Fruit fly (Drosophila melanogaster): ENCODE measurements around the gene bif.
A peak's percentile ranks its signal among the peaks of the same experiment; 100 is the strongest.

Gene bif

dm6 chrX:11714529-11715262 lies 35.9 kb downstream of the bif start (continued):
- TF ChIP-seq CG12104 (GFP tag; optimal IDR thresholded peaks at IDR 0.05) (no peak), CG17612 (GFP tag; IDR thresholded peaks at IDR 0.05) (no peak), Atf6 (GFP tag; IDR thresholded peaks at IDR 0.05) (peak; percentile 81), HLH54F (GFP tag; optimal IDR thresholded peaks at IDR 0.05) (peak; percentile 85), row (GFP tag; IDR thresholded peaks at IDR 0.05) (peak; percentile 82), CG7786 (GFP tag; optimal IDR thresholded peaks at IDR 0.05) (peak; percentile 82), CG4617 (GFP tag; optimal IDR thresholded peaks at IDR 0.05; ENCODE audit: borderline replicate concordance) (no peak), CG8478 (optimal IDR thresholded peaks at IDR 0.05) (no peak), Poxn (GFP tag; IDR thresholded peaks at IDR 0.05) (peak; percentile 41; the same call in 1 of the 2 replicates), luna (GFP tag; optimal IDR thresholded peaks at IDR 0.05) (no peak), YL-1 (GFP tag; optimal IDR thresholded peaks at IDR 0.05) (no peak), Doc3 (GFP tag; IDR thresholded peaks at IDR 0.05; ENCODE audit: partially characterized antibody) (no peak), fu2 (GFP tag; optimal IDR thresholded peaks at IDR 0.05) (peak; percentile 72), Kr (GFP tag; optimal IDR thresholded peaks at IDR 0.05) (peak; percentile 40), slbo (GFP tag; IDR thresholded peaks at IDR 0.05) (peak; percentile 84), CG12769 (tag; optimal IDR thresholded peaks at IDR 0.05) (peak; percentile 94), lmd (GFP tag; IDR thresholded peaks at IDR 0.05) (peak; percentile 80), tin (GFP tag; optimal IDR thresholded peaks at IDR 0.05) (no peak), eyg (GFP tag; optimal IDR thresholded peaks at IDR 0.05) (peak; percentile 65), Hmx (GFP tag; optimal IDR thresholded peaks at IDR 0.05) (no peak), CG10267 (tag; optimal IDR thresholded peaks at IDR 0.05) (peak; percentile 36), zen2 (GFP tag; IDR thresholded peaks at IDR 0.05; ENCODE audit: partially characterized antibody) (no peak), CG31365 (tag; optimal IDR thresholded peaks at IDR 0.05) (no peak), CG11723 (GFP tag; optimal IDR thresholded peaks at IDR 0.05) (peak; percentile 9), ind (GFP tag; optimal IDR thresholded peaks at IDR 0.05) (peak; percentile 50), CG30403 (GFP tag; optimal IDR thresholded peaks at IDR 0.05) (peak; percentile 46), CG3163 (GFP tag; optimal IDR thresholded peaks at IDR 0.05) (peak; percentile 71), tll (GFP tag; optimal IDR thresholded peaks at IDR 0.05) (no peak), HLHmδ (GFP tag; optimal IDR thresholded peaks at IDR 0.05) (no peak), CG13424 (tag; optimal IDR thresholded peaks at IDR 0.05) (peak; percentile 64), croc (GFP tag; conservative IDR thresholded peaks at IDR 0.05) (0 out of 3 replicates have a peak, but pooled peaks have one; percentile 20), Bgb (GFP tag; IDR thresholded peaks at IDR 0.05; ENCODE audit: partially characterized antibody) (no peak), H2.0 (GFP tag; IDR thresholded peaks at IDR 0.05) (peak; percentile 59), Gug (GFP tag; IDR thresholded peaks at IDR 0.05) (peak; percentile 83), crp (GFP tag; optimal IDR thresholded peaks at IDR 0.05) (peak in 1 of 2 experiments; percentile 67), CG16863 (GFP tag; optimal IDR thresholded peaks at IDR 0.05) (peak; percentile 68), Opbp (GFP tag; IDR thresholded peaks at IDR 0.05; ENCODE audit: partially characterized antibody) (no peak; the same call in 2 of the 3 replicates), Hmr (GFP tag; optimal IDR thresholded peaks at IDR 0.05) (peak; percentile 77), fru (optimal IDR thresholded peaks at IDR 0.05) (no peak), Hr51 (GFP tag; optimal IDR thresholded peaks at IDR 0.05) (peak; percentile 65 to 75), seq (GFP tag; IDR thresholded peaks at IDR 0.05) (peak; percentile 62), Med (GFP tag) (peak; percentile 97), oc (tag; optimal IDR thresholded peaks at IDR 0.05) (peak; percentile 53), prd (optimal IDR thresholded peaks at IDR 0.05) (no peak), prd (GFP tag; IDR thresholded peaks at IDR 0.05) (peak; percentile 77), trh (GFP tag; optimal IDR thresholded peaks at IDR 0.05) (no peak), gro (GFP tag; optimal IDR thresholded peaks at IDR 0.05) (peak; percentile 44), Drgx (GFP tag; IDR thresholded peaks at IDR 0.05) (peak; percentile 59), CG8359 (GFP tag; optimal IDR thresholded peaks at IDR 0.05; ENCODE audit: borderline replicate concordance) (no peak), en (GFP tag; optimal IDR thresholded peaks at IDR 0.05) (no peak)

Data from whole organism, embryonic.